Fruit fly (Drosophila melanogaster): Measurements from ENCODE around the gene B52.

The B52 gene

DNA sequence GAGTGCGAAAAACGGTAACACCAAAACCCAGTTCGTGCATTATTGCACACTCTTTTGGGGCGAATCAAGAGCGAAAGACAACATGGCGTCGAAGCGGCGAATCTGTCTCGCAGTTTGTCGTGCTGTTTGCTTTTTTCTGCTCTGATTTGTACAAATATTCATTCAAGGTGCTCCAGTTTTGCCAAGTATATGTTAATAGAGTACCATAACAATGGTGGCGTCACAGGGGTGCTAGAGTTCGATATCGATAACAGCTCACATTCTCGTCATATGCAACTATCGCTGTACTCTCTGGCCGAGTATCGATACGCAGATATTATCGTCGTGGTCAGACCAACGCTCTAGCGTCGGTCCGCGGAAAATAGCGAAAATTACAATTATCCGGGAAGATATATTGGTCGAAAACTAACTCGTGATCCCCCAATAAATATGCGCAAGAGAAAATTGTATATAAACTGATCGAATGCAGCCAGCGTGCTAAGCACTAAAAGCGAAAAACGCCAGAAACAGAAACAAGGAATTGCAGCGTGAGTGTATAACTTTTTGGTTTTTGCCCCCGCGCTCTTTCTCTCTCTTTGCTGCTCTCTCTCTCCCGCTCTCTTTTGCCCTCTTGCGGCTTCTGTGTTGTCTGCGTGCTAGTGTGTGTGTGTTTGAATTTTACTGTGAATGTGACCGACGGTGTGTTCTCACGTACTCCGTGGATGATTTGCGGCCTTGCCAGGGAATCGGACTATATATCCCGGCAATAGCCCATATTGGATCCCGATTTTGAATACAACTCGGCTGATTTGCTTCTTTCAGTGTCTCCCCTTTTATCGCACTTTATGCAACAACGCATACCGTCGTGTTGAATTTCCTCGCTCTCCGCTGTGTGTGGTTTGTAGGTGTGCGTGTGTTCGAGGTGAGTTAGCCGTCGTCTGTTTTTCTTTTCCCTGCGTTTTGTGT, 22.8 kb downstream of the B52 start, which contains the start of gene flfl (continued):
- no peak for TF ChIP-seq ATbp (GFP tag; optimal IDR thresholded peaks at IDR 0.05)
- no peak for TF ChIP-seq CG6272 (GFP tag; IDR thresholded peaks at IDR 0.05)
- no peak for TF ChIP-seq CG11456 (GFP tag; IDR thresholded peaks at IDR 0.05)
- peak; percentile 21 for TF ChIP-seq CG8924 (tag; optimal IDR thresholded peaks at IDR 0.05)
- peak; percentile 32 for TF ChIP-seq CG1792 (GFP tag; optimal IDR thresholded peaks at IDR 0.05)
- TF ChIP-seq CG13123 (GFP tag; optimal IDR thresholded peaks at IDR 0.05) = no peak
- TF ChIP-seq vnd (GFP tag; IDR thresholded peaks at IDR 0.05; ENCODE audit: partially characterized antibody) = no peak
- TF ChIP-seq seq (GFP tag; IDR thresholded peaks at IDR 0.05) = no peak
- TF ChIP-seq CG30403 (GFP tag; optimal IDR thresholded peaks at IDR 0.05) = peak; percentile 39
- TF ChIP-seq CG13775 (GFP tag; optimal IDR thresholded peaks at IDR 0.05) = no peak
- TF ChIP-seq lov (optimal IDR thresholded peaks at IDR 0.05) = no peak
- no peak for TF ChIP-seq lov (GFP tag; IDR thresholded peaks at IDR 0.05)
- TF ChIP-seq CG6813 (GFP tag; optimal IDR thresholded peaks at IDR 0.05) = peak; percentile 30
- no peak for TF ChIP-seq CG7271 (tag; optimal IDR thresholded peaks at IDR 0.05)
- no peak for TF ChIP-seq Deaf1 (tag; optimal IDR thresholded peaks at IDR 0.05)
- TF ChIP-seq CG15269 (tag; optimal IDR thresholded peaks at IDR 0.05) = no peak
- TF ChIP-seq CG9932 (GFP tag; IDR thresholded peaks at IDR 0.05) = no peak
- no peak for TF ChIP-seq PHDP (tag; optimal IDR thresholded peaks at IDR 0.05)
- no peak for TF ChIP-seq dimm (GFP tag; IDR thresholded peaks at IDR 0.05)
- TF ChIP-seq BEAF-32 (GFP tag; optimal IDR thresholded peaks at IDR 0.05) = peak; percentile 98
- no peak for TF ChIP-seq CG1233 (GFP tag; optimal IDR thresholded peaks at IDR 0.05)
- no peak for TF ChIP-seq Dll (GFP tag; IDR thresholded peaks at IDR 0.05; ENCODE audit: partially characterized antibody)
- TF ChIP-seq Ets97D (GFP tag; optimal IDR thresholded peaks at IDR 0.05) = peak; percentile 80
- TF ChIP-seq croc (GFP tag; conservative IDR thresholded peaks at IDR 0.05) = no peak
- peak; percentile 21 for TF ChIP-seq CG18011 (GFP tag; optimal IDR thresholded peaks at IDR 0.05)
- peak; percentile 42 for TF ChIP-seq CG15514 (GFP tag; optimal IDR thresholded peaks at IDR 0.05)
- peak; percentile 49 for TF ChIP-seq Fer1 (GFP tag; optimal IDR thresholded peaks at IDR 0.05)
- TF ChIP-seq Myb (GFP tag; optimal IDR thresholded peaks at IDR 0.05) = peak; percentile 81
- no peak for TF ChIP-seq CG7372 (GFP tag; IDR thresholded peaks at IDR 0.05)
- peak; percentile 87 for TF ChIP-seq kni (GFP tag; optimal IDR thresholded peaks at IDR 0.05)
- TF ChIP-seq CG10147 (GFP tag; optimal IDR thresholded peaks at IDR 0.05) = no peak
- no peak for TF ChIP-seq CG15073 (GFP tag; optimal IDR thresholded peaks at IDR 0.05)
- TF ChIP-seq BtbVII (GFP tag; optimal IDR thresholded peaks at IDR 0.05) = peak; percentile 19
- TF ChIP-seq CG8478 (optimal IDR thresholded peaks at IDR 0.05) = peak; percentile 85
- TF ChIP-seq CG7839 (tag; optimal IDR thresholded peaks at IDR 0.05) = no peak
- no peak for TF ChIP-seq Doc3 (GFP tag; IDR thresholded peaks at IDR 0.05; ENCODE audit: partially characterized antibody)
- no peak for TF ChIP-seq CG11560 (tag; IDR thresholded peaks at IDR 0.05)
- TF ChIP-seq btn (GFP tag; optimal IDR thresholded peaks at IDR 0.05) = peak; percentile 6
- TF ChIP-seq wek (GFP tag; optimal IDR thresholded peaks at IDR 0.05) = no peak
- peak; percentile 1 for TF ChIP-seq CG33557 (GFP tag; optimal IDR thresholded peaks at IDR 0.05)
- no peak for TF ChIP-seq CG11695 (GFP tag; IDR thresholded peaks at IDR 0.05)
- no peak for TF ChIP-seq CG10431 (GFP tag; optimal IDR thresholded peaks at IDR 0.05)
- TF ChIP-seq sima (GFP tag; optimal IDR thresholded peaks at IDR 0.05) = no peak
- TF ChIP-seq Atf6 (GFP tag; IDR thresholded peaks at IDR 0.05) = no peak
- peak; percentile 37 for TF ChIP-seq CG1832 (GFP tag; optimal IDR thresholded peaks at IDR 0.05)
- TF ChIP-seq gsb (GFP tag; IDR thresholded peaks at IDR 0.05) = no peak
- peak; percentile 34 for TF ChIP-seq CG13624 (GFP tag; optimal IDR thresholded peaks at IDR 0.05)
- TF ChIP-seq ci (GFP tag; IDR thresholded peaks at IDR 0.05) = no peak
- TF ChIP-seq NfI (GFP tag; optimal IDR thresholded peaks at IDR 0.05) = peak; percentile 23
